Fruit fly (Drosophila melanogaster): ENCODE data around the gene RpL32.

DNA sequence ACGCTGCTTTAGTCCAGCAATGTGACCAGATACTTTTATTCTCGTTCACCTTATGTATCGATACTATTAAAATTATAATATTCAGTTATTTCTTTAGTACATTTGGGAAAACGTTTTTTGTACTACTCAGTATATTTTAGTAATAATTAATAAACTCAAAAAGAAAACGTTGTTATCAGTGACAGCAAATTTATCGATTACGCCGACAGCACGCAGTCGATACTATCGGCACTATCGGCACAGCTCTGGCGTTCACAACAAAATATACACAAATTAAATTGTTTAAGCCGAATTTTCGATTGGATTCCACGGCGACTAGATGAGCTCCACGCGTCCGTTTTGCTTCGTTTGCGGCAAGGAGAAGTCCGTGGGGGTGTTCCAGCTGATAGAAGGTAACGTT, 6.5 kb downstream of the RpL32 start, which contains the start of the genes janA, Sry-alpha and Sry-beta:
- TF ChIP-seq Dll (optimal IDR thresholded peaks at IDR 0.05) (no peak), psq (optimal IDR thresholded peaks at IDR 0.05) (no peak)

All from whole organism.